Worm (Caenorhabditis elegans): ENCODE results near the gene srh-89.

srh-89 gene

DNA sequence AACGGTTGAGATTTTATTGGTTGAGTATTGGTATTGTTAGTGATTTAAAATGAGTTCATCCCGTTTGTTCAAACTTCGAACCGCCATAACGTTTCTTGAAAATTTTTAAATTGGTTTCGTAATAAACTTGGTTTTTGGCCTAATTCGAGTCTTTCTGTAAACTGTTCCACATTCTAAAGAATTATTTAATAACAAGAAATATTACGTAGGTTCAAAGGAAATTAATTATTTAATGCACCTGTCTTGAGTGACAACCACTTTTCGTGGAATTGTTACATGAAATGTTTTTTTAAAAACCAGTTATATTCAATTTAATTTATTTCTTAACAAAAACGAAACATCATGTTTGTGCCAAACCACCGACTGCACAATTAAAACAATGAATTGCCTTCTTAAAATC is 36.6 kb upstream of the srh-89 start:
- TF ChIP-seq snpc-4 (tag; optimal IDR thresholded peaks at IDR 0.05): no peak
- TF ChIP-seq nhr-237 (tag; optimal IDR thresholded peaks at IDR 0.05): no peak
- TF ChIP-seq blmp-1 (tag; optimal IDR thresholded peaks at IDR 0.05; ENCODE audit: insufficient read depth): no peak
- TF ChIP-seq lin-11 (tag; optimal IDR thresholded peaks at IDR 0.05): no peak
- no peak for TF ChIP-seq elt-1 (tag; optimal IDR thresholded peaks at IDR 0.05)
- no peak for TF ChIP-seq egl-27 (tag; optimal IDR thresholded peaks at IDR 0.05)
- no peak for TF ChIP-seq dmd-4 (tag; optimal IDR thresholded peaks at IDR 0.05)
- TF ChIP-seq F13H6.1 (tag; optimal IDR thresholded peaks at IDR 0.05): no peak
- no peak for TF ChIP-seq mbf-1 (tag; optimal IDR thresholded peaks at IDR 0.05)
- no peak for TF ChIP-seq nhr-12 (tag; optimal IDR thresholded peaks at IDR 0.05)
- TF ChIP-seq nhr-10 (tag; optimal IDR thresholded peaks at IDR 0.05): no peak
- no peak for TF ChIP-seq sma-3 (GFP tag; optimal IDR thresholded peaks at IDR 0.05)
- TF ChIP-seq lin-13 (GFP tag; optimal IDR thresholded peaks at IDR 0.05): no peak
- TF ChIP-seq ceh-16 (tag; optimal IDR thresholded peaks at IDR 0.05): no peak
- TF ChIP-seq crh-2 (tag; optimal IDR thresholded peaks at IDR 0.05): no peak
- TF ChIP-seq zag-1 (tag; optimal IDR thresholded peaks at IDR 0.05): no peak
- TF ChIP-seq fos-1 (tag; optimal IDR thresholded peaks at IDR 0.05): no peak
- no peak for TF ChIP-seq skn-1 (tag; optimal IDR thresholded peaks at IDR 0.05)
- no peak for TF ChIP-seq sem-4 (tag; optimal IDR thresholded peaks at IDR 0.05)
- no peak for TF ChIP-seq nhr-21 (tag; optimal IDR thresholded peaks at IDR 0.05)

- no peak for TF ChIP-seq sem-4 (tag; optimal IDR thresholded peaks at IDR 0.05)
- no peak for TF ChIP-seq F13H6.1 (tag; optimal IDR thresholded peaks at IDR 0.05)
- TF ChIP-seq egl-27 (tag; optimal IDR thresholded peaks at IDR 0.05): no peak
- TF ChIP-seq R02D3.7 (tag; optimal IDR thresholded peaks at IDR 0.05): no peak
These were observed 32.8 kb upstream of the srh-89 start, which contains the start of gene srh-79 for ce11 chrV:7497440-7497839. srh-79 (plus strand) TSS chrV:7497740.

- TF ChIP-seq ZK546.5 (tag; optimal IDR thresholded peaks at IDR 0.05): no peak
- no peak for TF ChIP-seq nhr-237 (tag; optimal IDR thresholded peaks at IDR 0.05)
These were observed 30.6 kb upstream of the srh-89 start, which contains the start of gene srbc-11 for ce11 chrV:7495189-7495588. srbc-11 (minus strand) TSS chrV:7495289.

DNA sequence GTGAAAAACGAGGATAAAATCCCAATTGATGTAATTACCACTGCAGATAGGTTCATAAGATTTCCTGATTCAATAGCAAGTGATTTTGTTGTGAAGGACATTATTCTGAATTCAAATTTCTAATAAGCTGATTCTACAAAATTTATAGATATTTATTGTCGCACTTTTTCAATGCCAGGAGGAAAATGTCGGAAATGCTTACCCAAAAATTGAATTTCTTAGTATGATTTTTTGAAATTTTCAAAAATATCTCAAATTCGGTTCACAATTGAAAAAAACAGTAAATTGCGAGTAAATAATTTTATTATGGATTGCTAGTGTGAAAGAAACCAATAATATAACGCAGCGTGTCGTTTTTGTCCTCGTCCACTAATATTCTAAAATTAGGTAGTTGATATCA is 28.3 kb upstream of the srh-89 start, which contains the start of gene srbc-10:
TSS of gene srbc-10 (minus strand) at position 101 of the 400 bp plus-strand sequence.
- TF ChIP-seq fos-1 (tag; optimal IDR thresholded peaks at IDR 0.05) (no peak), sma-9 (GFP tag; optimal IDR thresholded peaks at IDR 0.05) (no peak), sma-9 (tag; optimal IDR thresholded peaks at IDR 0.05) (no peak), F13H6.1 (tag; optimal IDR thresholded peaks at IDR 0.05) (no peak), nhr-23 (tag; optimal IDR thresholded peaks at IDR 0.05) (no peak), nhr-77 (tag; optimal IDR thresholded peaks at IDR 0.05) (no peak), C34F6.9 (tag; optimal IDR thresholded peaks at IDR 0.05) (no peak), nhr-10 (tag; optimal IDR thresholded peaks at IDR 0.05) (no peak), lsy-2 (tag; optimal IDR thresholded peaks at IDR 0.05) (no peak), aly-2 (tag; optimal IDR thresholded peaks at IDR 0.05) (no peak), elt-3 (tag; optimal IDR thresholded peaks at IDR 0.05) (no peak), nhr-12 (tag; optimal IDR thresholded peaks at IDR 0.05) (no peak)

- TF ChIP-seq peb-1 (tag; optimal IDR thresholded peaks at IDR 0.05) (no peak), ztf-1 (GFP tag; conservative IDR thresholded peaks at IDR 0.05) (no peak), crh-2 (tag; optimal IDR thresholded peaks at IDR 0.05) (no peak)
These were observed 25.7 kb upstream of the srh-89 start, which contains the start of gene srbc-9 for ce11 chrV:7490340-7490739. srbc-9 (minus strand) TSS chrV:7490440.

ce11 chrV:7487518-7487917 is 22.9 kb upstream of the srh-89 start, which contains the start of gene srbc-7:
srbc-7 (minus strand) TSS chrV:7487618.
- TF ChIP-seq ztf-1 (GFP tag; conservative IDR thresholded peaks at IDR 0.05): no peak
- TF ChIP-seq ama-1 (optimal IDR thresholded peaks at IDR 0.05): no peak
- no peak for TF ChIP-seq lin-39 (tag; optimal IDR thresholded peaks at IDR 0.05)
- TF ChIP-seq nhr-11 (tag; optimal IDR thresholded peaks at IDR 0.05): no peak
- no peak for TF ChIP-seq mdl-1 (tag; optimal IDR thresholded peaks at IDR 0.05)
- no peak for TF ChIP-seq nhr-21 (tag; optimal IDR thresholded peaks at IDR 0.05)
- TF ChIP-seq dmd-4 (tag; optimal IDR thresholded peaks at IDR 0.05): no peak
- TF ChIP-seq alr-1 (tag; optimal IDR thresholded peaks at IDR 0.05): no peak
- no peak for TF ChIP-seq sma-3 (GFP tag; optimal IDR thresholded peaks at IDR 0.05)
- no peak for TF ChIP-seq ceh-82 (tag; optimal IDR thresholded peaks at IDR 0.05)
- TF ChIP-seq unc-39 (tag; optimal IDR thresholded peaks at IDR 0.05): no peak
- TF ChIP-seq aly-2 (tag; optimal IDR thresholded peaks at IDR 0.05): no peak
- TF ChIP-seq lin-13 (GFP tag; optimal IDR thresholded peaks at IDR 0.05): no peak
- no peak for TF ChIP-seq elt-3 (tag; optimal IDR thresholded peaks at IDR 0.05)
